Worm (Caenorhabditis elegans) whole organism, young adult: ENCODE measurements around the gene orc-4.
A peak's percentile ranks its signal among the peaks of the same experiment; 100 is the strongest.

Experiments used
- ceh-100 ChIP-seq: fragments of 200-800 bp; sonication (Bioruptor generic); IDR thresholded peaks from 2 replicates; pipeline ENCODE4 v1.3.6; 2022; ENCODE audit warnings: missing genetic modification reagents, missing genetic modification characterization, missing compliant biosample characterization
- dpl-1 ChIP-seq: fragments of 150-350 bp; optimal IDR thresholded peaks from 2 replicates; lab custom pipeline; 2014; ENCODE audit warnings: missing biosample characterization, missing genetic modification reagents, missing genetic modification characterization

DNA sequence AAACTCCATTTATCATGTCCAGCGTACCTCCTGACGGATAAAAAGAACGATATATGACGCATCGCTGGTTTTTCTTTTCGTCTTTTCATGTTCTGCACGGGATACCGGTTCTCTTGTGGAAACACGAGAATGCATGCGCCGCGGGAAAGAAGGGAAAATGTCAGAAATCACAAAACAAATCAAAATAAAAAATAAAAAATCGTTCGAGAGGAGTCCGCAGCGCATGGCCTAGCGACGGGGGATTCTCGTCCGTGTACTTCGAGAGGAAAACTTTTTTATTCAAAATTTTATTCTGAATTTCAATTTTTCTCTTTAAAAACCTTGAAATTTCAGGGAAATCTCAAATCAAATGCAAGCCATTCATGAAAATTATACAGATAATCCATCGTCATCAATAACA, 24.8 kb upstream of the orc-4 start, which contains the start of the genes lron-10 and hpr-9:
- TF ChIP-seq dpl-1 (peak; percentile 17), ceh-100 (GFP tag; lab: Robert Waterston, UW) (peak; percentile 23; the same call in 1 of the 2 replicates)
